Fruit fly (Drosophila melanogaster): ENCODE data around the gene ATP6AP2.

The ATP6AP2 gene

dm6 chr3R:9220064-9220864 is 40.2 kb upstream of the ATP6AP2 start (continued):
- TF ChIP-seq NK7.1 (GFP tag; optimal IDR thresholded peaks at IDR 0.05) (peak; percentile 44), stwl (tag; optimal IDR thresholded peaks at IDR 0.05) (no peak), Ptx1 (GFP tag; IDR thresholded peaks at IDR 0.05) (0 out of 2 replicates have a peak, but pooled peaks have one; percentile 36), sens (GFP tag) (peak; percentile 80), CG1832 (GFP tag; optimal IDR thresholded peaks at IDR 0.05) (peak; percentile 80), chn (GFP tag; optimal IDR thresholded peaks at IDR 0.05) (peak; percentile 31), CG15073 (GFP tag; optimal IDR thresholded peaks at IDR 0.05) (peak; percentile 1), Gug (GFP tag; IDR thresholded peaks at IDR 0.05) (peak; percentile 32; the same call in 1 of the 4 replicates), CG4360 (GFP tag; IDR thresholded peaks at IDR 0.05) (peak; percentile 86), Max (GFP tag; optimal IDR thresholded peaks at IDR 0.05) (no peak), abd-A (tag; optimal IDR thresholded peaks at IDR 0.05) (peak; percentile 93), CG17829 (tag; optimal IDR thresholded peaks at IDR 0.05) (peak; percentile 15), C15 (GFP tag; IDR thresholded peaks at IDR 0.05) (no peak), PHDP (tag; optimal IDR thresholded peaks at IDR 0.05) (peak; percentile 59), CG9609 (GFP tag; optimal IDR thresholded peaks at IDR 0.05) (peak; percentile 56), Scr (GFP tag; IDR thresholded peaks at IDR 0.05; ENCODE audit: partially characterized antibody) (peak; percentile 12; the same call in 1 of the 2 replicates), CG30403 (GFP tag; optimal IDR thresholded peaks at IDR 0.05) (peak; percentile 43), dmrt99B (tag; optimal IDR thresholded peaks at IDR 0.05) (peak; percentile 32), bsh (GFP tag; optimal IDR thresholded peaks at IDR 0.05) (peak; percentile 30 to 96), Dref (GFP tag; IDR thresholded peaks at IDR 0.05) (no peak), CkIIα-i1 (GFP tag; IDR thresholded peaks at IDR 0.05) (no peak), HmgD (GFP tag; optimal IDR thresholded peaks at IDR 0.05) (peak; percentile 1), dmrt11E (tag; optimal IDR thresholded peaks at IDR 0.05) (peak; percentile 16), sob (GFP tag; IDR thresholded peaks at IDR 0.05) (peak; percentile 47; the same call in 1 of the 2 replicates), chif (GFP tag; optimal IDR thresholded peaks at IDR 0.05) (peak; percentile 35 to 45), crc (GFP tag; optimal IDR thresholded peaks at IDR 0.05) (peak; percentile 21), gce (GFP tag; IDR thresholded peaks at IDR 0.05) (no peak), Dip3 (GFP tag; optimal IDR thresholded peaks at IDR 0.05) (peak; percentile 11), ewg (GFP tag; optimal IDR thresholded peaks at IDR 0.05) (no peak), luna (GFP tag; optimal IDR thresholded peaks at IDR 0.05) (peak; percentile 50), CG14441 (GFP tag; IDR thresholded peaks at IDR 0.05) (peak; percentile 45; the same call in 1 of the 2 replicates), CG30431 (GFP tag; optimal IDR thresholded peaks at IDR 0.05) (no peak), vvl (GFP tag; IDR thresholded peaks at IDR 0.05) (peak; percentile 59), CG34376 (GFP tag; optimal IDR thresholded peaks at IDR 0.05) (peak; percentile 4), wdn (GFP tag; IDR thresholded peaks at IDR 0.05) (peak; percentile 45; the same call in 1 of the 2 replicates), mam (GFP tag; optimal IDR thresholded peaks at IDR 0.05) (peak; percentile 48), Myb (GFP tag; optimal IDR thresholded peaks at IDR 0.05) (peak; percentile 12), Deaf1 (tag; optimal IDR thresholded peaks at IDR 0.05) (peak; percentile 54), Pdp1 (GFP tag; optimal IDR thresholded peaks at IDR 0.05) (peak; percentile 29 to 33), btn (GFP tag; optimal IDR thresholded peaks at IDR 0.05) (no peak), CG6854 (GFP tag; optimal IDR thresholded peaks at IDR 0.05) (peak; percentile 15), danr (GFP tag; IDR thresholded peaks at IDR 0.05) (0 out of 2 replicates have a peak, but pooled peaks have one; percentile 28), Meics (GFP tag; optimal IDR thresholded peaks at IDR 0.05) (peak; percentile 45), Trl (optimal IDR thresholded peaks at IDR 0.05) (peak; percentile 73 to 95), Trl (GFP tag; optimal IDR thresholded peaks at IDR 0.05) (peak; percentile 7), hkb (optimal IDR thresholded peaks at IDR 0.05) (no peak), hkb (GFP tag; IDR thresholded peaks at IDR 0.05) (0 out of 2 replicates have a peak, but pooled peaks have one; percentile 46), kni (GFP tag; optimal IDR thresholded peaks at IDR 0.05) (peak; percentile 57)
